Fruit fly (Drosophila melanogaster): ENCODE results near the gene MED30.

- TF ChIP-seq CG8478 (optimal IDR thresholded peaks at IDR 0.05) (no peak), CTCF (optimal IDR thresholded peaks at IDR 0.05) (no peak)
Observed at dm6 chr3L:635529-635928, 18.4 kb downstream of the MED30 start.
